Worm (Caenorhabditis elegans) whole organism, young adult: ENCODE data around the gene ergi-1.

Source experiments
- B0019.2 ChIP-seq: fragments of 200-800 bp; sonication (Bioruptor generic); conservative IDR thresholded peaks from 2 replicates; pipeline ENCODE4 v1.3.6; 2022; ENCODE audit warnings: missing genetic modification reagents, missing genetic modification characterization, missing compliant biosample characterization
- mes-4 ChIP-seq: sonication (generic microtip); optimal IDR thresholded peaks from 2 replicates; lab custom pipeline; 2016; ENCODE audit warnings: missing genotype, missing genetic modification characterization, missing compliant biosample characterization
- nhr-90 ChIP-seq: sonication (generic microtip); optimal IDR thresholded peaks from 2 replicates; lab custom pipeline; 2016; ENCODE audit warnings: missing genotype, mild to moderate bottlenecking, missing genetic modification characterization, missing compliant biosample characterization
- rcor-1 ChIP-seq: fragments of 200-800 bp; sonication (Bioruptor generic); IDR thresholded peaks from 2 replicates; pipeline ENCODE4 v1.3.6; 2022; ENCODE audit warnings: missing genetic modification reagents, missing genetic modification characterization, missing compliant biosample characterization

DNA sequence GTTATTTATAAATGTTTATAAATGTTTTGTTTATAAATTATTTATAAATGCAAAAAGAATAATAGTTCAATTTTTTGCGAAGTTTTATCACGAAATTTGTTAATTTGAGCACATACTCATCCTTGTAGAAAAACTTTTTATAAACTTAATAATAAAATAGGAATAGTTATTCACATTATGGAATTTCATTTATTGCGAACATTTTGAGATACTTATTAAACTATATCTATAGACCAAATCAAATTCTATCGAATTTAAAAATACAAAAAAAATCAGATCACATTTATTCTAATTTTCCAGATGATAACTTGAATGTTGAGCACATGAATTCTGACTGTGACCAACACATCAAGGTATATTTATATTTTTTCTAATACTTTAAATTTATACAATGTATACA is 16.2 kb downstream of the ergi-1 start, which contains the start of gene Y102A11A.3:
- no peak for TF ChIP-seq nhr-90
- TF ChIP-seq B0019.2 (GFP tag; lab: Robert Waterston, UW), result no peak
- TF ChIP-seq rcor-1 (GFP tag; lab: Robert Waterston, UW), result no peak
- no peak for TF ChIP-seq mes-4
